Worm (Caenorhabditis elegans) whole organism, L4/young adult: ENCODE results near the gene srh-190.

Source experiments
- W03F9.2 ChIP-seq: fragments of 150-350 bp; optimal IDR thresholded peaks from 2 replicates; lab custom pipeline; 2014; ENCODE audit warnings: missing biosample characterization, missing genetic modification characterization
- dao-5 ChIP-seq: sonication (generic microtip); optimal IDR thresholded peaks from 2 replicates; lab custom pipeline; 2016; ENCODE audit warnings: missing genotype, missing genetic modification characterization, moderate library complexity, missing compliant biosample characterization

DNA sequence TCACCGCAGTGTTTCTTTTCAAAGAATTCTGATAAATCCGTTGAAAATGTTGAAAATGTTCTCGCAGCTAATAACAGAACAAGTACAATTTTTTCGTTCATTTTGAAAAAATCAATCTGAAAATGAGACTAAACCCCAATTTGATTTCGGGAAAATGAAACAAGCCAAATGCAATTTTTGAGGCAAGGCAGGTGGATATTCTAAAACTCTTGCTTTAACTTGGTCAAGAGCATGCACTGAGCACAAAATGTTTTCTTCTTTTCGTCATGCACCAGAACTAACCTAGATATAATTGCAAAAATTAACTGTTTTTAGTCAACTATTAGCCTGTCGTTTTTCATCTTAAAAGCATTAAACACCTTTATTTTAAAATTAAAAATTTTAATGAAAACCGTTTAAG lies 2.8 kb upstream of the srh-190 start, which contains the start of gene irld-22:
- TF ChIP-seq dao-5 (tag; lab: Kevin White, UChicago) (no peak), W03F9.2 (tag; lab: Kevin White, UChicago) (no peak)
